Fruit fly (Drosophila melanogaster): ENCODE data around the gene sloth2.

sloth2 gene

dm6 chrX:7013320-7014214 lies 2.4 kb downstream of the sloth2 start, which contains the start of the genes CG3032 and CG4593 (continued):
- TF ChIP-seq Fer3 (tag; optimal IDR thresholded peaks at IDR 0.05) (peak; percentile 82), luna (GFP tag; optimal IDR thresholded peaks at IDR 0.05) (peak; percentile 6), pan (optimal IDR thresholded peaks at IDR 0.05) (no peak), pan (GFP tag; optimal IDR thresholded peaks at IDR 0.05 in 1 of 2, IDR thresholded peaks at IDR 0.05 in 1 of 2) (peak in 1 of 2 experiments; percentile 94), Hsf (GFP tag; optimal IDR thresholded peaks at IDR 0.05) (peak; percentile 88), pb (GFP tag; optimal IDR thresholded peaks at IDR 0.05) (no peak), lov (optimal IDR thresholded peaks at IDR 0.05) (no peak), lov (GFP tag; IDR thresholded peaks at IDR 0.05) (peak; percentile 68; the same call in 2 of the 3 replicates), CG11398 (GFP tag; optimal IDR thresholded peaks at IDR 0.05) (peak; percentile 40), schlank (tag; optimal IDR thresholded peaks at IDR 0.05) (peak; percentile 49), zfh1 (GFP tag; IDR thresholded peaks at IDR 0.05) (peak; percentile 88), hkb (optimal IDR thresholded peaks at IDR 0.05) (no peak), hkb (GFP tag; IDR thresholded peaks at IDR 0.05) (peak; percentile 83), gsb-n (tag; optimal IDR thresholded peaks at IDR 0.05) (peak; percentile 60), CG4328 (GFP tag; optimal IDR thresholded peaks at IDR 0.05) (no peak), CTCF (GFP tag; optimal IDR thresholded peaks at IDR 0.05) (peak; percentile 5), Hey (tag; optimal IDR thresholded peaks at IDR 0.05) (no peak), CG11504 (tag; optimal IDR thresholded peaks at IDR 0.05) (peak; percentile 75), CG5245 (GFP tag; optimal IDR thresholded peaks at IDR 0.05) (peak; percentile 56), caup (GFP tag; optimal IDR thresholded peaks at IDR 0.05; ENCODE audit: severe bottlenecking) (peak; percentile 70), exex (tag; optimal IDR thresholded peaks at IDR 0.05) (peak; percentile 23), Poxn (GFP tag; IDR thresholded peaks at IDR 0.05) (peak; percentile 79), Jarid2 (GFP tag; optimal IDR thresholded peaks at IDR 0.05) (no peak), crp (GFP tag; optimal IDR thresholded peaks at IDR 0.05) (peak in 1 of 2 experiments; percentile 60), CG4424 (GFP tag; optimal IDR thresholded peaks at IDR 0.05) (peak; percentile 66), sug (tag; optimal IDR thresholded peaks at IDR 0.05) (peak; percentile 51), tgo (GFP tag; IDR thresholded peaks at IDR 0.05) (peak; percentile 88), Kr (GFP tag; optimal IDR thresholded peaks at IDR 0.05) (no peak), Xrp1 (GFP tag; IDR thresholded peaks at IDR 0.05) (peak; percentile 87), tna (GFP tag; IDR thresholded peaks at IDR 0.05; ENCODE audit: partially characterized antibody) (no peak), CG13296 (GFP tag; optimal IDR thresholded peaks at IDR 0.05) (peak; percentile 71), ERR (GFP tag; optimal IDR thresholded peaks at IDR 0.05) (peak; percentile 8), CG13123 (GFP tag; optimal IDR thresholded peaks at IDR 0.05) (peak; percentile 14), unc-4 (GFP tag; IDR thresholded peaks at IDR 0.05; ENCODE audit: partially characterized antibody) (peak; percentile 21; the same call in 1 of the 2 replicates), BEAF-32 (GFP tag; optimal IDR thresholded peaks at IDR 0.05) (peak; percentile 57), fd3F (GFP tag; optimal IDR thresholded peaks at IDR 0.05) (peak; percentile 83), CG9215 (GFP tag; IDR thresholded peaks at IDR 0.05) (peak; percentile 83), Dfd (GFP tag; optimal IDR thresholded peaks at IDR 0.05) (no peak), Trl (optimal IDR thresholded peaks at IDR 0.05) (no peak), Trl (GFP tag; optimal IDR thresholded peaks at IDR 0.05) (peak; percentile 80), Side (GFP tag; optimal IDR thresholded peaks at IDR 0.05) (peak; percentile 62), ham (GFP tag; IDR thresholded peaks at IDR 0.05) (no peak; the same call in 1 of the 2 replicates), run (tag; optimal IDR thresholded peaks at IDR 0.05) (peak; percentile 57), al (GFP tag; IDR thresholded peaks at IDR 0.05) (peak; percentile 87), CG30431 (GFP tag; optimal IDR thresholded peaks at IDR 0.05) (peak; percentile 61), CG11085 (GFP tag; IDR thresholded peaks at IDR 0.05) (peak; percentile 92), gsb (GFP tag; IDR thresholded peaks at IDR 0.05) (peak; percentile 87), CG10431 (GFP tag; optimal IDR thresholded peaks at IDR 0.05) (no peak), CG5953 (GFP tag; IDR thresholded peaks at IDR 0.05) (peak; percentile 65), CG14667 (GFP tag; IDR thresholded peaks at IDR 0.05) (peak; percentile 81)
